Worm (Caenorhabditis elegans) whole organism, young adult: ENCODE measurements around the gene sec-6.

Experiments used
- B0035.1 ChIP-seq: sonication (generic microtip); optimal IDR thresholded peaks from 2 replicates; lab custom pipeline; 2016; ENCODE audit warnings: missing genetic modification characterization, mild to moderate bottlenecking, missing compliant biosample characterization, missing genotype, missing genetic modification reagents
- B0261.1 ChIP-seq: sonication (generic microtip); optimal IDR thresholded peaks from 2 replicates; lab custom pipeline; 2016; ENCODE audit warnings: mild to moderate bottlenecking, missing genetic modification characterization, moderate library complexity, missing compliant biosample characterization
- C17E4.6 ChIP-seq: fragments of 200-800 bp; sonication (Bioruptor generic); IDR thresholded peaks from 2 replicates; pipeline ENCODE4 v1.3.6; 2022; ENCODE audit warnings: missing genetic modification reagents, missing genetic modification characterization, missing compliant biosample characterization
- F10E7.11 ChIP-seq: sonication (generic microtip); optimal IDR thresholded peaks from 2 replicates; lab custom pipeline; 2017; ENCODE audit warnings: mild to moderate bottlenecking, missing genetic modification characterization, moderate library complexity, missing compliant biosample characterization
- F39B2.1 ChIP-seq: fragments of 200-800 bp; sonication (Bioruptor generic); IDR thresholded peaks from 2 replicates; pipeline ENCODE4 v1.3.6; 2022; ENCODE audit warnings: missing genetic modification reagents, missing genetic modification characterization, missing compliant biosample characterization
- F52B5.7 ChIP-seq: sonication (generic microtip); optimal IDR thresholded peaks from 2 replicates; lab custom pipeline; 2016; ENCODE audit warnings: mild to moderate bottlenecking, missing genetic modification characterization, missing compliant biosample characterization
- F55B11.4 ChIP-seq: sonication (generic microtip); optimal IDR thresholded peaks from 2 replicates; lab custom pipeline; 2016; ENCODE audit warnings: missing compliant biosample characterization, missing genetic modification characterization, borderline replicate concordance; ENCODE audit not compliant: insufficient read depth
- T07F8.4 ChIP-seq: sonication (generic microtip); optimal IDR thresholded peaks from 2 replicates; lab custom pipeline; 2016; ENCODE audit warnings: mild to moderate bottlenecking, missing genetic modification characterization, moderate library complexity, missing compliant biosample characterization
- Y67H2A.10 ChIP-seq: fragments of 200-800 bp; sonication (Bioruptor generic); conservative IDR thresholded peaks from 2 replicates; pipeline ENCODE4 v1.3.6; 2022; ENCODE audit warnings: missing genetic modification reagents, missing genetic modification characterization, missing compliant biosample characterization
- Y95B8A.8 ChIP-seq: fragments of 200-800 bp; sonication (Bioruptor generic); IDR thresholded peaks from 2 replicates; pipeline ENCODE4 v1.3.6; 2022; ENCODE audit warnings: missing genetic modification reagents, missing genetic modification characterization, missing compliant biosample characterization
- aptf-3 ChIP-seq: fragments of 200-800 bp; sonication (Bioruptor generic); IDR thresholded peaks from 2 replicates; pipeline ENCODE4 v1.3.6; 2022; ENCODE audit warnings: missing genetic modification characterization, missing compliant biosample characterization
- athp-1 ChIP-seq: sonication (generic microtip); optimal IDR thresholded peaks from 2 replicates; lab custom pipeline; 2017; ENCODE audit warnings: mild to moderate bottlenecking, missing genetic modification characterization, missing compliant biosample characterization
- attf-3 ChIP-seq: fragments of 200-800 bp; sonication (Bioruptor generic); conservative IDR thresholded peaks from 2 replicates; pipeline ENCODE4 v1.3.6; 2022; ENCODE audit warnings: missing genetic modification reagents, missing genetic modification characterization, missing compliant biosample characterization
- bed-2 ChIP-seq: fragments of 200-800 bp; sonication (Bioruptor generic); IDR thresholded peaks from 2 replicates; pipeline ENCODE4 v1.3.6; 2022; ENCODE audit warnings: missing genetic modification reagents, missing genetic modification characterization, missing compliant biosample characterization
- ceh-27 ChIP-seq: fragments of 200-800 bp; sonication (Bioruptor generic); optimal IDR thresholded peaks from 2 replicates; lab custom pipeline; 2018; ENCODE audit warnings: mild to moderate bottlenecking, missing genetic modification characterization, moderate library complexity, missing compliant biosample characterization
- ceh-58 ChIP-seq: fragments of 200-800 bp; sonication (Bioruptor generic); IDR thresholded peaks from 2 replicates; pipeline ENCODE4 v1.3.6; 2022; ENCODE audit warnings: missing genetic modification characterization, missing compliant biosample characterization
- die-1 ChIP-seq: sonication (generic microtip); optimal IDR thresholded peaks from 2 replicates; lab custom pipeline; 2016; ENCODE audit warnings: missing genotype, mild to moderate bottlenecking, missing genetic modification characterization, missing compliant biosample characterization
- egrh-3 ChIP-seq: fragments of 200-800 bp; sonication (Bioruptor generic); IDR thresholded peaks from 2 replicates; pipeline ENCODE4 v1.3.6; 2022; ENCODE audit warnings: missing genetic modification reagents, missing genetic modification characterization, missing compliant biosample characterization
- ekl-4 ChIP-seq: fragments of 200-800 bp; sonication (Bioruptor generic); IDR thresholded peaks from 2 replicates; pipeline ENCODE4 v1.3.6; 2022; ENCODE audit warnings: missing genetic modification reagents, missing genetic modification characterization, missing compliant biosample characterization
- hlh-12 ChIP-seq: sonication (generic microtip); optimal IDR thresholded peaks from 2 replicates; lab custom pipeline; 2016; ENCODE audit warnings: missing genetic modification characterization, missing compliant biosample characterization
- lag-1 ChIP-seq: fragments of 200-800 bp; sonication (Bioruptor generic); IDR thresholded peaks from 2 replicates; pipeline ENCODE4 v1.3.6; 2022; ENCODE audit warnings: missing genetic modification reagents, missing genetic modification characterization, missing compliant biosample characterization
- lsy-27 ChIP-seq: sonication (generic microtip); optimal IDR thresholded peaks from 2 replicates; lab custom pipeline; 2017; ENCODE audit warnings: missing genetic modification characterization, mild to moderate bottlenecking, missing compliant biosample characterization, antibody characterized with exemption, missing genotype, borderline replicate concordance; ENCODE audit not compliant: insufficient read depth
- madf-3 ChIP-seq: fragments of 200-800 bp; sonication (Bioruptor generic); IDR thresholded peaks from 2 replicates; pipeline ENCODE4 v1.3.6; 2022; ENCODE audit warnings: missing genetic modification reagents, missing genetic modification characterization, missing compliant biosample characterization
- madf-6 ChIP-seq: fragments of 200-800 bp; sonication (Bioruptor generic); IDR thresholded peaks from 2 replicates; pipeline ENCODE4 v1.3.6; 2022; ENCODE audit warnings: missing genetic modification reagents, missing genetic modification characterization, missing compliant biosample characterization
- madf-8 ChIP-seq: fragments of 200-800 bp; sonication (Bioruptor generic); conservative IDR thresholded peaks from 2 replicates; pipeline ENCODE4 v1.3.6; 2022; ENCODE audit warnings: missing genetic modification reagents, missing genetic modification characterization, missing compliant biosample characterization
- mel-28 ChIP-seq: sonication (generic microtip); optimal IDR thresholded peaks from 2 replicates; lab custom pipeline; 2016; ENCODE audit warnings: borderline replicate concordance, mild to moderate bottlenecking, missing genetic modification characterization, missing compliant biosample characterization
- nfyb-1 ChIP-seq: fragments of 200-800 bp; sonication (Bioruptor generic); IDR thresholded peaks from 2 replicates; pipeline ENCODE4 v1.3.6; 2022; ENCODE audit warnings: missing genetic modification reagents, missing genetic modification characterization, missing compliant biosample characterization
- nhr-179 ChIP-seq: sonication (generic microtip); optimal IDR thresholded peaks from 2 replicates; lab custom pipeline; 2016; ENCODE audit warnings: mild to moderate bottlenecking, missing genetic modification characterization, missing compliant biosample characterization
- nhr-90 ChIP-seq: sonication (generic microtip); optimal IDR thresholded peaks from 2 replicates; lab custom pipeline; 2016; ENCODE audit warnings: missing genotype, mild to moderate bottlenecking, missing genetic modification characterization, missing compliant biosample characterization
- rcor-1 ChIP-seq: fragments of 200-800 bp; sonication (Bioruptor generic); IDR thresholded peaks from 2 replicates; pipeline ENCODE4 v1.3.6; 2022; ENCODE audit warnings: missing genetic modification reagents, missing genetic modification characterization, missing compliant biosample characterization
- repo-1 ChIP-seq: sonication (generic microtip); optimal IDR thresholded peaks from 2 replicates; lab custom pipeline; 2017; ENCODE audit warnings: mild to moderate bottlenecking, missing genetic modification characterization, missing compliant biosample characterization
- rpc-1 ChIP-seq, 2 experiments: fragments of 150-350 bp in 1 of 2; sonication (generic microtip) in 1 of 2; optimal IDR thresholded peaks; 2 replicates each; lab custom pipeline; 2014 to 2018; ENCODE audit warnings: missing biosample characterization in 1 of 2, missing genetic modification characterization in 1 of 2, missing genetic modification reagents in 1 of 2, missing genotype in 1 of 2
- sdz-38 ChIP-seq: sonication (generic microtip); optimal IDR thresholded peaks from 2 replicates; lab custom pipeline; 2016; ENCODE audit warnings: missing genotype, missing genetic modification characterization, missing compliant biosample characterization
- snpc-1.1 ChIP-seq: sonication (generic microtip); optimal IDR thresholded peaks from 2 replicates; lab custom pipeline; 2017; ENCODE audit warnings: missing genetic modification characterization, mild to moderate bottlenecking, missing compliant biosample characterization, antibody characterized with exemption, moderate library complexity, missing genotype, missing genetic modification reagents; ENCODE audit not compliant: insufficient read depth
- snpc-4 ChIP-seq, 5 experiments: fragments of 150-350 bp in 1 of 5; sonication (generic microtip) in 4 of 5; optimal IDR thresholded peaks; 2 replicates each; lab custom pipeline; 2014 to 2018; ENCODE audit warnings: missing genetic modification characterization in 5 of 5, missing biosample characterization in 3 of 5, antibody characterized with exemption in 2 of 5, mild to moderate bottlenecking in 2 of 5, missing compliant biosample characterization in 2 of 5, missing genotype in 2 of 5, moderate library complexity in 2 of 5, missing genetic modification reagents in 1 of 5
- unc-62 ChIP-seq: fragments of 150-350 bp; optimal IDR thresholded peaks from 2 replicates; lab custom pipeline; 2014; ENCODE audit warnings: missing biosample characterization, missing genetic modification reagents, missing genetic modification characterization
- ztf-22 ChIP-seq: fragments of 200-800 bp; sonication (Bioruptor generic); optimal IDR thresholded peaks from 2 replicates; lab custom pipeline; 2018; ENCODE audit warnings: mild to moderate bottlenecking, missing genetic modification characterization, moderate library complexity, missing compliant biosample characterization
- ztf-28 ChIP-seq: fragments of 200-800 bp; sonication (Bioruptor generic); IDR thresholded peaks from 2 replicates; pipeline ENCODE4 v1.3.6; 2022; ENCODE audit warnings: missing genetic modification reagents, missing genetic modification characterization, missing compliant biosample characterization
- ztf-3 ChIP-seq: fragments of 200-800 bp; sonication (Bioruptor generic); optimal IDR thresholded peaks from 2 replicates; lab custom pipeline; 2018; ENCODE audit warnings: mild to moderate bottlenecking, missing genetic modification characterization, missing compliant biosample characterization

sec-6 gene

ce11 chrII:5340672-5341568 is 18.4 kb upstream of the sec-6 start (continued):
- TF ChIP-seq C17E4.6 (GFP tag; lab: Robert Waterston, UW) (no peak), nfyb-1 (GFP tag; lab: Robert Waterston, UW) (0 out of 2 replicates have a peak, but pooled peaks have one; percentile 69), ceh-27 (no peak), madf-6 (GFP tag; lab: Robert Waterston, UW) (peak; percentile 17; the same call in 1 of the 2 replicates), sdz-38 (tag; lab: Kevin White, UChicago) (no peak), unc-62 (no peak), T07F8.4 (tag; lab: Kevin White, UChicago) (no peak), F10E7.11 (tag; lab: Kevin White, UChicago) (no peak), egrh-3 (no peak), die-1 (tag; lab: Kevin White, UChicago) (peak; percentile 6), ztf-3 (GFP tag; lab: Kevin White, UChicago) (no peak), madf-3 (peak; percentile 71; the same call in 1 of the 2 replicates), Y95B8A.8 (GFP tag; lab: Robert Waterston, UW) (no peak), nhr-90 (tag; lab: Kevin White, UChicago) (no peak), mel-28 (no peak)

- no peak for TF ChIP-seq B0261.1 (tag; lab: Kevin White, UChicago)
- TF ChIP-seq repo-1 = no peak
- TF ChIP-seq rcor-1 (GFP tag; lab: Robert Waterston, UW) = no peak
- no peak for TF ChIP-seq ztf-28 (GFP tag; lab: Robert Waterston, UW)
- TF ChIP-seq bed-2 (GFP tag; lab: Robert Waterston, UW) = no peak
- no peak for TF ChIP-seq ceh-27
- TF ChIP-seq F55B11.4 = no peak
- TF ChIP-seq hlh-12 (tag; lab: Kevin White, UChicago) = no peak
- TF ChIP-seq snpc-1.1 = no peak
- TF ChIP-seq F39B2.1 = no peak
- TF ChIP-seq rpc-1 (optimal IDR thresholded peaks at IDR 0.05; lab: Kevin White, UChicago) = no peak
- TF ChIP-seq rpc-1 (tag; optimal IDR thresholded peaks at IDR 0.05; lab: Kevin White, UChicago) = no peak
- no peak for TF ChIP-seq sdz-38 (tag; lab: Kevin White, UChicago)
- TF ChIP-seq Y67H2A.10 (GFP tag; lab: Robert Waterston, UW) = no peak
- TF ChIP-seq ekl-4 (GFP tag; lab: Robert Waterston, UW) = no peak
- TF ChIP-seq, all 124 proteins: peak for 0
Observed at ce11 chrII:5341573-5341972, 17.8 kb upstream of the sec-6 start.

ce11 chrII:5342412-5342811 is 16.9 kb upstream of the sec-6 start:
- 0 out of 2 replicates have a peak, but pooled peaks have one; percentile 1 for TF ChIP-seq nfyb-1 (GFP tag; lab: Robert Waterston, UW)
- TF ChIP-seq F55B11.4 = no peak

DNA sequence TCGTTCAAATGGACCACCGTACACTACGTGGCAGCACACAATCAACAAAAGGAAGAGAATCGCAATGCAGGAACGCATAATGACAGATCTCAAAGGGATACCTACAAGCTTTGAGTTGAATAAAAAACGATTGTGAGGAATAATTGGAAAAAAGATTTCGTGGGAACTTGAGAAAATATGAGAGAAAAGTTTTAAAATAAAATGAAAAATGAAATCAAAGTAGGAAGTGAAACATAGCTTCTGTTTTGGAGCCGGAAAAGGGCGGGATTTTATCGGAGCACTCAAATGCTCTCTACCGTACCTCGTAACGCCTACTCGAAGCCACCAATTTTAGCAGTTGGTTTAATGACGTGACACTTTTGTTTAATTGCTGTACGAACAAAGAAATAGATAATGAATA is 14.6 kb upstream of the sec-6 start, which contains the start of gene F09E5.14:
F09E5.14 (minus strand) TSS at position 101 of the 400 bp plus-strand sequence.
- TF ChIP-seq lsy-27 = no peak
- TF ChIP-seq C17E4.6 (GFP tag; lab: Robert Waterston, UW) = no peak
- TF ChIP-seq madf-8 (GFP tag; lab: Robert Waterston, UW) = no peak
- no peak for TF ChIP-seq ceh-27
- no peak for TF ChIP-seq lag-1 (GFP tag; lab: Robert Waterston, UW)
- TF ChIP-seq ceh-58 (GFP tag; lab: Robert Waterston, UW) = no peak
- no peak for TF ChIP-seq aptf-3
- no peak for TF ChIP-seq nhr-179
- no peak for TF ChIP-seq repo-1
- no peak for TF ChIP-seq B0035.1
- TF ChIP-seq Y95B8A.8 (GFP tag; lab: Robert Waterston, UW) = no peak
- TF ChIP-seq attf-3 (GFP tag; lab: Robert Waterston, UW) = no peak
- no peak for TF ChIP-seq snpc-4 (GFP tag; optimal IDR thresholded peaks at IDR 0.05; lab: Kevin White, UChicago)
- no peak for TF ChIP-seq snpc-4 (tag; optimal IDR thresholded peaks at IDR 0.05; lab: Kevin White, UChicago)
- TF ChIP-seq ekl-4 (GFP tag; lab: Robert Waterston, UW) = no peak
- no peak for TF ChIP-seq athp-1 (tag; lab: Kevin White, UChicago)
- no peak for TF ChIP-seq F52B5.7 (tag; lab: Kevin White, UChicago)
- TF ChIP-seq madf-6 (GFP tag; lab: Robert Waterston, UW) = no peak
- no peak for TF ChIP-seq ztf-28 (GFP tag; lab: Robert Waterston, UW)
- no peak for TF ChIP-seq ztf-22 (GFP tag; lab: Kevin White, UChicago)
